Worm (Caenorhabditis elegans): Measurements from ENCODE around the gene ZK402.5.
"Not testable (repeated sequence)": the region's sequence is repeated elsewhere in the genome, so short reads cannot be mapped to it uniquely, and the experiment has no call there.

ZK402.5 gene

ce11 chrX:1426425-1426824 lies 25.3 kb upstream of the ZK402.5 start, which contains the start of gene F19G12.11:
TSS of gene F19G12.11 (minus strand) at chrX:1426525.
- TF ChIP-seq nhr-237 (tag; optimal IDR thresholded peaks at IDR 0.05) = no peak
- no peak for TF ChIP-seq lin-1 (GFP tag; IDR thresholded peaks at IDR 0.05)
- no peak for TF ChIP-seq nhr-48 (tag; optimal IDR thresholded peaks at IDR 0.05)
- TF ChIP-seq ztf-7 (tag; optimal IDR thresholded peaks at IDR 0.05) = no peak
- no peak for TF ChIP-seq ctbp-1 (GFP tag; IDR thresholded peaks at IDR 0.05)
- TF ChIP-seq unc-39 (tag; optimal IDR thresholded peaks at IDR 0.05) = no peak
- TF ChIP-seq lin-15B (tag; optimal IDR thresholded peaks at IDR 0.05) = no peak
- TF ChIP-seq nhr-25 (tag; optimal IDR thresholded peaks at IDR 0.05; ENCODE audit: borderline replicate concordance, insufficient read depth) = no peak
- no peak for TF ChIP-seq pqm-1 (tag; optimal IDR thresholded peaks at IDR 0.05)
- no peak for TF ChIP-seq ceh-44 (GFP tag; IDR thresholded peaks at IDR 0.05)
- TF ChIP-seq lin-29 (GFP tag; IDR thresholded peaks at IDR 0.05) = no peak

- TF ChIP-seq unc-62 (GFP tag; optimal IDR thresholded peaks at IDR 0.05 in 1 of 2) (peak in 1 of 2 experiments; percentile 87), unc-62 (tag; optimal IDR thresholded peaks at IDR 0.05) (no peak), rbr-2 (tag; optimal IDR thresholded peaks at IDR 0.05) (no peak)
Observed at ce11 chrX:1424509-1424908, 23.4 kb upstream of the ZK402.5 start, which contains the start of gene F19G12.3. TSS of gene F19G12.3 (plus strand) at chrX:1424809.

ce11 chrX:1422221-1422620 lies 21.1 kb upstream of the ZK402.5 start:
- TF ChIP-seq hlh-11 (tag; optimal IDR thresholded peaks at IDR 0.05) = peak; percentile 30
- TF ChIP-seq dmd-6 (GFP tag; IDR thresholded peaks at IDR 0.05) = peak; percentile 50
- TF ChIP-seq nhr-28 (tag; optimal IDR thresholded peaks at IDR 0.05) = peak; percentile 21
- TF ChIP-seq hmg-1.1 (GFP tag; IDR thresholded peaks at IDR 0.05) = 0 out of 2 replicates have a peak, but pooled peaks have one; percentile 19
- 0 out of 2 replicates have a peak, but pooled peaks have one; percentile 50 for TF ChIP-seq tra-1 (GFP tag; IDR thresholded peaks at IDR 0.05)
- TF ChIP-seq daf-16 (GFP tag; optimal IDR thresholded peaks at IDR 0.05) = not testable (repeated sequence)
- TF ChIP-seq daf-16 (tag; optimal IDR thresholded peaks at IDR 0.05) = peak; percentile 17
- peak; percentile 49 for TF ChIP-seq mxl-3 (GFP tag; optimal IDR thresholded peaks at IDR 0.05)
- peak; percentile 27; the same call in 1 of the 2 replicates for TF ChIP-seq lin-38 (GFP tag; IDR thresholded peaks at IDR 0.05)
- peak; percentile 32 for TF ChIP-seq hlh-30 (tag; optimal IDR thresholded peaks at IDR 0.05; ENCODE audit: insufficient read depth)

- TF ChIP-seq daf-16 (GFP tag; optimal IDR thresholded peaks at IDR 0.05) = no peak
- peak; percentile 3 for TF ChIP-seq daf-16 (tag; optimal IDR thresholded peaks at IDR 0.05)
- peak; percentile 55 for TF ChIP-seq lin-38 (GFP tag; IDR thresholded peaks at IDR 0.05)
- TF ChIP-seq nhr-111 (GFP tag; optimal IDR thresholded peaks at IDR 0.05) = no peak
- TF ChIP-seq lir-3 (tag; optimal IDR thresholded peaks at IDR 0.05) = no peak
- TF ChIP-seq dmd-8 (GFP tag; IDR thresholded peaks at IDR 0.05) = no peak
- TF ChIP-seq dve-1 (tag; optimal IDR thresholded peaks at IDR 0.05; ENCODE audit: insufficient read depth) = peak; percentile 28
Observed at ce11 chrX:1420524-1420923, 19.4 kb upstream of the ZK402.5 start.

- TF ChIP-seq nhr-25 (tag; optimal IDR thresholded peaks at IDR 0.05; ENCODE audit: borderline replicate concordance, insufficient read depth) (no peak), fos-1 (tag; optimal IDR thresholded peaks at IDR 0.05) (no peak), dve-1 (tag; optimal IDR thresholded peaks at IDR 0.05; ENCODE audit: insufficient read depth) (no peak), mep-1 (tag; optimal IDR thresholded peaks at IDR 0.05) (no peak), unc-39 (tag; optimal IDR thresholded peaks at IDR 0.05) (no peak), Y105C5A.15 (GFP tag; IDR thresholded peaks at IDR 0.05) (no peak), nhr-111 (GFP tag; optimal IDR thresholded peaks at IDR 0.05) (no peak), lin-38 (GFP tag; IDR thresholded peaks at IDR 0.05) (peak; percentile 89), zfp-2 (tag; optimal IDR thresholded peaks at IDR 0.05) (no peak)
Observed at ce11 chrX:1419163-1419696, 18.1 kb upstream of the ZK402.5 start, which contains the start of gene F19G12.9. TSS of gene F19G12.9 (plus strand) at chrX:1419213.
